Worm (Caenorhabditis elegans): ENCODE data around the gene C35B1.2.

The C35B1.2 gene

ce11 chrIV:4047628-4048027 lies 38.4 kb upstream of the C35B1.2 start (continued):
- no peak for TF ChIP-seq bed-1 (GFP tag; IDR thresholded peaks at IDR 0.05)
- TF ChIP-seq ekl-4 (GFP tag; IDR thresholded peaks at IDR 0.05), result peak; percentile 69
- no peak for TF ChIP-seq egl-18 (GFP tag; IDR thresholded peaks at IDR 0.05)
- TF ChIP-seq repo-1 (tag; optimal IDR thresholded peaks at IDR 0.05), result no peak
- no peak for TF ChIP-seq F22D6.2 (tag; optimal IDR thresholded peaks at IDR 0.05)
- peak; percentile 22 for TF ChIP-seq snpc-1.1 (tag; optimal IDR thresholded peaks at IDR 0.05; ENCODE audit: insufficient read depth)
- TF ChIP-seq ceh-40 (GFP tag; IDR thresholded peaks at IDR 0.05), result no peak
- no peak for TF ChIP-seq ceh-79 (tag; optimal IDR thresholded peaks at IDR 0.05)
- TF ChIP-seq dpl-1 (GFP tag; optimal IDR thresholded peaks at IDR 0.05), result no peak
- TF ChIP-seq ceh-27 (GFP tag; optimal IDR thresholded peaks at IDR 0.05), result no peak
- TF ChIP-seq aptf-3 (GFP tag; IDR thresholded peaks at IDR 0.05), result no peak
- TF ChIP-seq C17E4.6 (GFP tag; IDR thresholded peaks at IDR 0.05), result peak; percentile 68; the same call in 1 of the 2 replicates
- no peak for TF ChIP-seq sea-2 (GFP tag; IDR thresholded peaks at IDR 0.05)
- no peak for TF ChIP-seq zim-3 (tag; optimal IDR thresholded peaks at IDR 0.05)
- TF ChIP-seq F23B12.7 (tag; optimal IDR thresholded peaks at IDR 0.05; ENCODE audit: insufficient read depth), result no peak
- TF ChIP-seq ztf-28 (GFP tag; IDR thresholded peaks at IDR 0.05), result no peak
- no peak for TF ChIP-seq ztf-6 (GFP tag; IDR thresholded peaks at IDR 0.05)
- no peak for TF ChIP-seq snpc-4 (GFP tag; optimal IDR thresholded peaks at IDR 0.05)
- TF ChIP-seq snpc-4 (tag; optimal IDR thresholded peaks at IDR 0.05), result peak in 1 of 4 experiments; percentile 33
- TF ChIP-seq Y79H2A.3 (GFP tag; conservative IDR thresholded peaks at IDR 0.05), result no peak; the same call in none of the 2 replicates
- no peak for TF ChIP-seq let-526 (GFP tag; IDR thresholded peaks at IDR 0.05)
- TF ChIP-seq gei-17 (GFP tag; optimal IDR thresholded peaks at IDR 0.05), result no peak
- TF ChIP-seq mel-28 (tag; optimal IDR thresholded peaks at IDR 0.05; ENCODE audit: borderline replicate concordance), result no peak
- TF ChIP-seq T07F8.4 (tag; optimal IDR thresholded peaks at IDR 0.05), result no peak
- TF ChIP-seq hmg-1.2 (GFP tag; IDR thresholded peaks at IDR 0.05), result peak; percentile 38
- peak; percentile 77; the same call in 1 of the 2 replicates for TF ChIP-seq madf-3 (GFP tag; IDR thresholded peaks at IDR 0.05)
- TF ChIP-seq sptf-2 (GFP tag; optimal IDR thresholded peaks at IDR 0.05), result no peak
- no peak for TF ChIP-seq nfya-1 (tag; optimal IDR thresholded peaks at IDR 0.05; ENCODE audit: borderline replicate concordance, insufficient read depth)
- peak; percentile 35 for TF ChIP-seq xnd-1 (tag; optimal IDR thresholded peaks at IDR 0.05)
- TF ChIP-seq hlh-26 (GFP tag; conservative IDR thresholded peaks at IDR 0.05), result no peak
- TF ChIP-seq aptf-2 (GFP tag; conservative IDR thresholded peaks at IDR 0.05), result no peak
- no peak for TF ChIP-seq rec-8 (tag; optimal IDR thresholded peaks at IDR 0.05)
- TF ChIP-seq Y67H2A.10 (GFP tag; conservative IDR thresholded peaks at IDR 0.05), result no peak
- no peak for TF ChIP-seq attf-3 (GFP tag; conservative IDR thresholded peaks at IDR 0.05)
- TF ChIP-seq mcd-1 (GFP tag; IDR thresholded peaks at IDR 0.05), result peak; percentile 27; the same call in 1 of the 2 replicates
- TF ChIP-seq lin-54 (GFP tag; optimal IDR thresholded peaks at IDR 0.05), result peak; percentile 55
- no peak for TF ChIP-seq pha-4 (tag; optimal IDR thresholded peaks at IDR 0.05)
- TF ChIP-seq ets-4 (GFP tag; optimal IDR thresholded peaks at IDR 0.05), result no peak
- no peak for TF ChIP-seq B0261.1 (tag; optimal IDR thresholded peaks at IDR 0.05)
- no peak for TF ChIP-seq B0035.1 (tag; optimal IDR thresholded peaks at IDR 0.05)
- no peak for TF ChIP-seq madf-10 (tag; optimal IDR thresholded peaks at IDR 0.05)
- TF ChIP-seq B0336.3 (GFP tag; IDR thresholded peaks at IDR 0.05), result peak; percentile 67
- peak; percentile 49 for TF ChIP-seq snpc-3.4 (tag; optimal IDR thresholded peaks at IDR 0.05)
- TF ChIP-seq D2030.7 (GFP tag; IDR thresholded peaks at IDR 0.05), result peak; percentile 38; the same call in 1 of the 2 replicates
- peak in 1 of 3 experiments; percentile 36 for TF ChIP-seq lin-35 (GFP tag; optimal IDR thresholded peaks at IDR 0.05)
- no peak for TF ChIP-seq cebp-1 (GFP tag; IDR thresholded peaks at IDR 0.05)
- peak; percentile 48 for TF ChIP-seq cebp-1 (tag; optimal IDR thresholded peaks at IDR 0.05)
- no peak for TF ChIP-seq bed-2 (GFP tag; IDR thresholded peaks at IDR 0.05)

Measured in whole organism, young adult.